Worm (Caenorhabditis elegans) whole organism, mixed stage, embryonic: Measurements from ENCODE around the gene R02D5.24.

Source experiments
- M03D4.4 ChIP-seq: sonication (generic microtip); optimal IDR thresholded peaks from 2 replicates; lab custom pipeline; 2017; ENCODE audit warnings: mild to moderate bottlenecking, missing genetic modification characterization, missing compliant biosample characterization
- bed-3 ChIP-seq: fragments of 200-800 bp; sonication (Bioruptor generic); optimal IDR thresholded peaks from 3 replicates; lab custom pipeline; 2018; ENCODE audit warnings: mild to moderate bottlenecking, missing genetic modification characterization, moderate library complexity, missing compliant biosample characterization
- blmp-1 ChIP-seq: fragments of 150-350 bp; optimal IDR thresholded peaks from 2 replicates; lab custom pipeline; 2014; ENCODE audit warnings: missing biosample characterization, missing genetic modification characterization
- ceh-39 ChIP-seq: fragments of 150-350 bp; optimal IDR thresholded peaks from 2 replicates; lab custom pipeline; 2014; ENCODE audit warnings: missing biosample characterization, missing genetic modification characterization
- ceh-43 ChIP-seq: fragments of 200-800 bp; sonication (Bioruptor generic); optimal IDR thresholded peaks from 2 replicates; lab custom pipeline; 2018; ENCODE audit warnings: mild to moderate bottlenecking, missing genetic modification characterization, moderate library complexity, missing compliant biosample characterization
- ceh-83 ChIP-seq: fragments of 200-800 bp; sonication (Bioruptor generic); optimal IDR thresholded peaks from 2 replicates; lab custom pipeline; 2018; ENCODE audit warnings: mild to moderate bottlenecking, missing genetic modification characterization, missing compliant biosample characterization
- ces-1 ChIP-seq: fragments of 150-350 bp; optimal IDR thresholded peaks from 2 replicates; lab custom pipeline; 2014; ENCODE audit warnings: missing biosample characterization, missing genetic modification reagents, missing genetic modification characterization
- cnd-1 ChIP-seq: fragments of 200-800 bp; sonication (Bioruptor generic); optimal IDR thresholded peaks from 2 replicates; lab custom pipeline; 2018; ENCODE audit warnings: mild to moderate bottlenecking, missing genetic modification characterization, missing compliant biosample characterization
- drap-1 ChIP-seq: fragments of 200-800 bp; sonication (Bioruptor generic); optimal IDR thresholded peaks from 3 replicates; lab custom pipeline; 2018; ENCODE audit warnings: mild to moderate bottlenecking, missing genetic modification characterization, missing compliant biosample characterization
- elt-1 ChIP-seq: sonication (generic microtip); optimal IDR thresholded peaks from 2 replicates; lab custom pipeline; 2017; ENCODE audit warnings: missing genetic modification characterization, mild to moderate bottlenecking, missing compliant biosample characterization, antibody characterized with exemption, moderate library complexity, borderline replicate concordance; ENCODE audit not compliant: insufficient read depth
- elt-3 ChIP-seq: fragments of 150-350 bp; optimal IDR thresholded peaks from 2 replicates; lab custom pipeline; 2014; ENCODE audit warnings: missing biosample characterization, missing genetic modification characterization
- flh-1 ChIP-seq: fragments of 200-800 bp; sonication (Bioruptor generic); optimal IDR thresholded peaks from 2 replicates; lab custom pipeline; 2018; ENCODE audit warnings: mild to moderate bottlenecking, missing genetic modification characterization, moderate library complexity, missing compliant biosample characterization
- ham-2 ChIP-seq: fragments of 200-800 bp; sonication (Bioruptor generic); optimal IDR thresholded peaks from 2 replicates; lab custom pipeline; 2018; ENCODE audit warnings: mild to moderate bottlenecking, missing genetic modification characterization, missing compliant biosample characterization
- hlh-1 ChIP-seq: fragments of 150-350 bp; optimal IDR thresholded peaks from 2 replicates; lab custom pipeline; 2014; ENCODE audit warnings: missing biosample characterization, missing genetic modification reagents, missing genetic modification characterization
- lin-13 ChIP-seq: fragments of 150-350 bp; optimal IDR thresholded peaks from 2 replicates; lab custom pipeline; 2014; ENCODE audit warnings: missing biosample characterization, missing genetic modification characterization
- lin-32 ChIP-seq: fragments of 200-800 bp; sonication (Bioruptor generic); optimal IDR thresholded peaks from 2 replicates; lab custom pipeline; 2018; ENCODE audit warnings: mild to moderate bottlenecking, missing genetic modification characterization, missing compliant biosample characterization
- lsy-2 ChIP-seq: fragments of 150-350 bp; optimal IDR thresholded peaks from 2 replicates; lab custom pipeline; 2014; ENCODE audit warnings: missing biosample characterization, missing genetic modification characterization
- mab-5 ChIP-seq: fragments of 150-350 bp; optimal IDR thresholded peaks from 2 replicates; lab custom pipeline; 2014; ENCODE audit warnings: missing biosample characterization, missing genetic modification characterization
- mep-1 ChIP-seq: fragments of 150-350 bp; optimal IDR thresholded peaks from 2 replicates; lab custom pipeline; 2017; ENCODE audit warnings: missing biosample characterization, missing genetic modification reagents, missing genetic modification characterization, inconsistent platforms
- mls-2 ChIP-seq: sonication (generic microtip); optimal IDR thresholded peaks from 2 replicates; lab custom pipeline; 2016; ENCODE audit warnings: mild to moderate bottlenecking, missing genetic modification characterization, moderate library complexity, missing compliant biosample characterization
- nhr-12 ChIP-seq: fragments of 150-350 bp; optimal IDR thresholded peaks from 2 replicates; lab custom pipeline; 2014; ENCODE audit warnings: missing biosample characterization, missing genetic modification characterization
- nhr-2 ChIP-seq: fragments of 150-350 bp; optimal IDR thresholded peaks from 2 replicates; lab custom pipeline; 2014; ENCODE audit warnings: missing biosample characterization, missing genetic modification characterization
- nhr-237 ChIP-seq: fragments of 150-350 bp; optimal IDR thresholded peaks from 2 replicates; lab custom pipeline; 2014; ENCODE audit warnings: missing biosample characterization, missing genetic modification characterization
- nhr-28 ChIP-seq: fragments of 150-350 bp; optimal IDR thresholded peaks from 2 replicates; lab custom pipeline; 2014; ENCODE audit warnings: missing biosample characterization, missing genetic modification characterization
- nhr-76 ChIP-seq: sonication (generic microtip); optimal IDR thresholded peaks from 2 replicates; lab custom pipeline; 2017; ENCODE audit warnings: missing biosample characterization, missing genetic modification characterization
- pha-4 ChIP-seq: fragments of 150-350 bp; optimal IDR thresholded peaks from 2 replicates; lab custom pipeline; 2018; ENCODE audit warnings: missing biosample characterization, missing genetic modification reagents, missing genetic modification characterization
- sem-2 ChIP-seq: fragments of 200-800 bp; sonication (Bioruptor generic); optimal IDR thresholded peaks from 2 replicates; lab custom pipeline; 2018; ENCODE audit warnings: mild to moderate bottlenecking, missing genetic modification characterization, missing compliant biosample characterization
- snpc-4 ChIP-seq: fragments of 150-350 bp; optimal IDR thresholded peaks from 2 replicates; lab custom pipeline; 2014; ENCODE audit warnings: missing biosample characterization, missing genetic modification characterization
- sptf-1 ChIP-seq: sonication (generic microtip); optimal IDR thresholded peaks from 2 replicates; lab custom pipeline; 2017; ENCODE audit warnings: mild to moderate bottlenecking, missing genetic modification characterization, moderate library complexity, missing compliant biosample characterization
- tbx-8 ChIP-seq: fragments of 200-800 bp; sonication (Bioruptor generic); optimal IDR thresholded peaks from 2 replicates; lab custom pipeline; 2018; ENCODE audit warnings: mild to moderate bottlenecking, missing genetic modification characterization, moderate library complexity, missing compliant biosample characterization
- unc-120 ChIP-seq: sonication (generic microtip); optimal IDR thresholded peaks from 2 replicates; lab custom pipeline; 2017; ENCODE audit warnings: missing genetic modification characterization, missing compliant biosample characterization; ENCODE audit not compliant: poor library complexity, severe bottlenecking
- unc-39 ChIP-seq: fragments of 150-350 bp; optimal IDR thresholded peaks from 2 replicates; lab custom pipeline; 2014; ENCODE audit warnings: missing biosample characterization, missing genetic modification characterization
- unc-62 ChIP-seq: fragments of 150-350 bp; optimal IDR thresholded peaks from 2 replicates; lab custom pipeline; 2014; ENCODE audit warnings: missing biosample characterization, missing genetic modification reagents, missing genetic modification characterization
- zip-8 ChIP-seq: fragments of 150-350 bp; optimal IDR thresholded peaks from 2 replicates; lab custom pipeline; 2014; ENCODE audit warnings: missing biosample characterization, missing genetic modification characterization
- ztf-11 ChIP-seq: fragments of 150-350 bp; optimal IDR thresholded peaks from 2 replicates; lab custom pipeline; 2014; ENCODE audit warnings: missing biosample characterization, missing genetic modification characterization

R02D5.24 gene

DNA sequence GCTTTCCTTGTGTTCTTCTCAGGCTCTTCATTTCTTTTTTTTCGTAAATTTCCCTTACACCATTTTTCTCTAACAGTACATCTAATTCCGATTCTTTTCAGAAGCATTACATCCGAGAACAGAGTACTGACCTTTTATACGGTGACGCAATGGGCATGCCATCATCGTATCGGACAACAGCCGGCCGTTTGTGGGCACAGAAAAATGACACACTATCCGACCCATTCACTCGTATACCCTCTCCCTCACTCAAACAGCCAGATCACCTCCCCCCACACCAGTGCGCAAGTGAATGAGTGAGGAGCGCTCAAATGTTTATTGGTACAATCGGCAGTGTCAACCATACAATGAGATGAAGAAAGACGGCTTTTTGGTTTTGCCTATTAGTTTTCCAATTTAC, at the start of gene R02D5.24:
TSS of gene R02D5.24 (plus strand) at position 205 of the 400 bp plus-strand sequence.
- TF ChIP-seq ham-2 (GFP tag; lab: Kevin White, UChicago): no peak
- TF ChIP-seq nhr-2: peak; percentile 99
- TF ChIP-seq ces-1: no peak
- no peak for TF ChIP-seq lsy-2 (tag; lab: Kevin White, UChicago)
- TF ChIP-seq nhr-237 (tag; lab: Kevin White, UChicago): no peak
- no peak for TF ChIP-seq bed-3 (GFP tag; lab: Kevin White, UChicago)
- no peak for TF ChIP-seq mab-5 (tag; lab: Kevin White, UChicago)
- TF ChIP-seq nhr-28 (tag; lab: Kevin White, UChicago): no peak
- TF ChIP-seq ztf-11 (tag; lab: Kevin White, UChicago): no peak
- no peak for TF ChIP-seq unc-120 (tag; lab: Kevin White, UChicago)
- no peak for TF ChIP-seq ceh-83 (GFP tag; lab: Kevin White, UChicago)
- no peak for TF ChIP-seq mep-1 (tag; lab: Kevin White, UChicago)
- TF ChIP-seq ceh-39 (tag; lab: Kevin White, UChicago): no peak
- peak; percentile 73 for TF ChIP-seq drap-1
- TF ChIP-seq cnd-1 (tag; lab: Kevin White, UChicago): peak; percentile 56
- no peak for TF ChIP-seq blmp-1 (tag; lab: Kevin White, UChicago)
- TF ChIP-seq hlh-1 (tag; lab: Kevin White, UChicago): peak; percentile 10
- TF ChIP-seq nhr-12 (tag; lab: Kevin White, UChicago): no peak
- no peak for TF ChIP-seq ceh-43 (GFP tag; lab: Kevin White, UChicago)
- no peak for TF ChIP-seq lin-13
- TF ChIP-seq elt-1 (tag; lab: Kevin White, UChicago): no peak
- TF ChIP-seq lin-32: no peak
- TF ChIP-seq M03D4.4 (tag; lab: Kevin White, UChicago): no peak
- peak; percentile 81 for TF ChIP-seq zip-8
- TF ChIP-seq unc-62 (GFP tag; lab: Kevin White, UChicago): no peak
- peak; percentile 32 for TF ChIP-seq sptf-1
- no peak for TF ChIP-seq mls-2 (tag; lab: Kevin White, UChicago)
- TF ChIP-seq pha-4 (tag; lab: Kevin White, UChicago): no peak
- no peak for TF ChIP-seq sem-2
- TF ChIP-seq unc-39: no peak
- no peak for TF ChIP-seq flh-1
- no peak for TF ChIP-seq snpc-4 (tag; lab: Kevin White, UChicago)
- no peak for TF ChIP-seq elt-3 (tag; lab: Kevin White, UChicago)
- no peak for TF ChIP-seq tbx-8 (GFP tag; lab: Kevin White, UChicago)
- no peak for TF ChIP-seq nhr-76 (tag; lab: Kevin White, UChicago)
- TF ChIP-seq, all 35 proteins: peak for 6

DNA sequence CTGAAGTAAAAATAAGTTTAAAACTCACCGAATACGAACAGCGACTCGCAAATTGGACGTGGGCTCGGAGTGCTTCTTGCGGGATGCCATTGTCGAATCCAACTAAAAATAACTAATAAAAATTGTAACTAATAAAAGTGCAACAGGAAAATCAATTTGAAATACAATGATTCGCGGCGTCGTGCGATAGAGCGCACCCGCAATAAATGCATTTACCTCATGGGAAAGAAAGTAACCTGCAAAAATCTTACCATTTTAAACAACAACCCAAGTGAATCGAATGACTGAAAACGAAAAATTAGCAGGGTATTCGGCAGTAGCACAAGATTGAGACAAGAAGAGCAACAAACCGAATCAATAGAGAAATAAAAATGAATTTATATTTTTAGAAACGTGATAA, 44.5 kb upstream of the R02D5.24 start, which contains the start of gene bmk-1:
TSS of gene bmk-1 (minus strand) at position 359 of the 400 bp plus-strand sequence.
- TF ChIP-seq lin-13 (peak; percentile 35), ces-1 (no peak)

DNA sequence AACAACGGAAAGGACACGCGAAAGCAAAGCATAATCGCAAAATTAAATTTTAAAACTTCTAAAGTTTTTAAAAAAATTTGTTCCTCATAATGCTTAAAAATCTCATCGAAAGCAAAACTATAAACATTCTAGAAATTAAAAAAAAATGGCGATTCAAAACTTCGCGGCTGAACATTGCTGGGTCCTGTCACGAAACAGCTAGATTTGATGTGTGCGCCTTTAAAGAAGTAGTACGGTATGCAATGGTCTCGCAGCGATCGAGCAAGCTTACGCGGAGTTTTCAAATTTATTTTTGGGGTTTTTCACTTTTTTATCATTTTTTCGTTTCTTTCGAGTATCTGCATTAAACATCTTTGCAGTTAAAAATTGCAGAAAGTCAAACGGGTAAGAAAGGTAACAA, 44.1 kb upstream of the R02D5.24 start, which contains the start of gene coh-3:
TSS of gene coh-3 (plus strand) at position 353 of the 400 bp plus-strand sequence.
- no peak for TF ChIP-seq ham-2 (GFP tag; lab: Kevin White, UChicago)
- no peak for TF ChIP-seq unc-62 (GFP tag; lab: Kevin White, UChicago)
- TF ChIP-seq blmp-1 (tag; lab: Kevin White, UChicago): no peak
- TF ChIP-seq ceh-43 (GFP tag; lab: Kevin White, UChicago): no peak
- no peak for TF ChIP-seq M03D4.4 (tag; lab: Kevin White, UChicago)
- no peak for TF ChIP-seq ceh-39 (tag; lab: Kevin White, UChicago)
- no peak for TF ChIP-seq snpc-4 (tag; lab: Kevin White, UChicago)
- TF ChIP-seq sem-2: no peak
- TF ChIP-seq nhr-237 (tag; lab: Kevin White, UChicago): no peak
- TF ChIP-seq mep-1 (tag; lab: Kevin White, UChicago): no peak
- no peak for TF ChIP-seq sptf-1
- no peak for TF ChIP-seq elt-1 (tag; lab: Kevin White, UChicago)
- no peak for TF ChIP-seq nhr-12 (tag; lab: Kevin White, UChicago)
- no peak for TF ChIP-seq zip-8
- TF ChIP-seq nhr-28 (tag; lab: Kevin White, UChicago): no peak
- no peak for TF ChIP-seq nhr-2
- TF ChIP-seq bed-3 (GFP tag; lab: Kevin White, UChicago): no peak
- TF ChIP-seq ztf-11 (tag; lab: Kevin White, UChicago): no peak
